Worm (Caenorhabditis elegans) whole organism, mixed stage, embryonic: Measurements from ENCODE around the gene mpz-5.
"Not testable (repeated sequence)": the region's sequence is repeated elsewhere in the genome, so short reads cannot be mapped to it uniquely, and the experiment has no call there.

Experiments used
- ces-1 ChIP-seq: fragments of 150-350 bp; optimal IDR thresholded peaks from 2 replicates; lab custom pipeline; 2014; ENCODE audit warnings: missing biosample characterization, missing genetic modification reagents, missing genetic modification characterization
- cnd-1 ChIP-seq: fragments of 200-800 bp; sonication (Bioruptor generic); optimal IDR thresholded peaks from 2 replicates; lab custom pipeline; 2018; ENCODE audit warnings: mild to moderate bottlenecking, missing genetic modification characterization, missing compliant biosample characterization
- drap-1 ChIP-seq: fragments of 200-800 bp; sonication (Bioruptor generic); optimal IDR thresholded peaks from 3 replicates; lab custom pipeline; 2018; ENCODE audit warnings: mild to moderate bottlenecking, missing genetic modification characterization, missing compliant biosample characterization
- hlh-1 ChIP-seq: fragments of 150-350 bp; optimal IDR thresholded peaks from 2 replicates; lab custom pipeline; 2014; ENCODE audit warnings: missing biosample characterization, missing genetic modification reagents, missing genetic modification characterization
- lin-13 ChIP-seq: fragments of 150-350 bp; optimal IDR thresholded peaks from 2 replicates; lab custom pipeline; 2014; ENCODE audit warnings: missing biosample characterization, missing genetic modification characterization
- mep-1 ChIP-seq: fragments of 150-350 bp; optimal IDR thresholded peaks from 2 replicates; lab custom pipeline; 2017; ENCODE audit warnings: missing biosample characterization, missing genetic modification reagents, missing genetic modification characterization, inconsistent platforms
- nhr-12 ChIP-seq: fragments of 150-350 bp; optimal IDR thresholded peaks from 2 replicates; lab custom pipeline; 2014; ENCODE audit warnings: missing biosample characterization, missing genetic modification characterization
- nhr-28 ChIP-seq: fragments of 150-350 bp; optimal IDR thresholded peaks from 2 replicates; lab custom pipeline; 2014; ENCODE audit warnings: missing biosample characterization, missing genetic modification characterization
- sptf-1 ChIP-seq: sonication (generic microtip); optimal IDR thresholded peaks from 2 replicates; lab custom pipeline; 2017; ENCODE audit warnings: mild to moderate bottlenecking, missing genetic modification characterization, moderate library complexity, missing compliant biosample characterization
- unc-39 ChIP-seq: fragments of 150-350 bp; optimal IDR thresholded peaks from 2 replicates; lab custom pipeline; 2014; ENCODE audit warnings: missing biosample characterization, missing genetic modification characterization
- unc-62 ChIP-seq: fragments of 150-350 bp; optimal IDR thresholded peaks from 2 replicates; lab custom pipeline; 2014; ENCODE audit warnings: missing biosample characterization, missing genetic modification reagents, missing genetic modification characterization

DNA sequence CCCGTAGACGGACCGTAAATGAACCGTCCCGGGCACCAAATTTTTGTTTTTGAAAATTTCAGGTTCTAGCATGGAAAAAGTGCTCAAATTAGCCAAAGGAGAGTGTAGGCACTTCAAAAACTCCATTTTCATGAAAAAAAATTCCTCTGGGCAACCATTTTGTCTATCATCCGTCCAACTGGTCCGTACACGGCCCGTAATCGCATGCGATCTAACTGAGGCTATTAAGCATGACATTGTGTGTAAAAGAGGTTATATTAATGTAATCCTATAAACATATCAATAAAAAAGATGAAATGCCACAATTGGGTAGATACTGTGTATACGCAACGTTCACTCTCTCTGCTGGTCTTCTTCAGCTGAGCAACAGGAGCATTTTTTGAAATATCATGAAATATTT is 51.0 kb downstream of the mpz-5 start, which contains the start of gene R09E10.1:
- TF ChIP-seq nhr-12 (tag; lab: Kevin White, UChicago); lin-13 (tag; lab: Kevin White, UChicago); sptf-1; cnd-1 (tag; lab: Kevin White, UChicago); ces-1; mep-1 (tag; lab: Kevin White, UChicago); unc-39; nhr-28 (tag; lab: Kevin White, UChicago); hlh-1 (tag; lab: Kevin White, UChicago); drap-1; unc-62: not testable (repeated sequence)
